Worm (Caenorhabditis elegans) whole organism, L1 larva: ENCODE measurements around the gene R10H10.7.
A peak's percentile ranks its signal among the peaks of the same experiment; 100 is the strongest.

Source experiments
- C04F5.9 ChIP-seq: sonication (generic microtip); optimal IDR thresholded peaks from 2 replicates; lab custom pipeline; 2016; ENCODE audit warnings: missing genetic modification characterization, missing compliant biosample characterization
- C16A3.4 ChIP-seq: fragments of 150-350 bp; optimal IDR thresholded peaks from 2 replicates; lab custom pipeline; 2014; ENCODE audit warnings: missing biosample characterization, missing genetic modification characterization
- C34B4.2 ChIP-seq: sonication (generic microtip); optimal IDR thresholded peaks from 2 replicates; lab custom pipeline; 2017; ENCODE audit warnings: mild to moderate bottlenecking, missing genetic modification characterization, missing compliant biosample characterization
- Y116A8C.19 ChIP-seq: sonication (generic microtip); optimal IDR thresholded peaks from 2 replicates; lab custom pipeline; 2016; ENCODE audit warnings: missing compliant biosample characterization, missing genetic modification characterization, borderline replicate concordance
- aha-1 ChIP-seq: fragments of 150-350 bp; optimal IDR thresholded peaks from 2 replicates; lab custom pipeline; 2014; ENCODE audit warnings: missing biosample characterization, missing genetic modification characterization
- blmp-1 ChIP-seq: fragments of 150-350 bp; optimal IDR thresholded peaks from 2 replicates; lab custom pipeline; 2014; ENCODE audit warnings: missing biosample characterization, missing genetic modification characterization
- ceh-63 ChIP-seq: fragments of 200-800 bp; sonication (Bioruptor generic); optimal IDR thresholded peaks from 2 replicates; lab custom pipeline; 2018; ENCODE audit warnings: mild to moderate bottlenecking, missing genetic modification characterization, missing compliant biosample characterization
- ceh-8 ChIP-seq: fragments of 200-800 bp; sonication (Bioruptor generic); optimal IDR thresholded peaks from 2 replicates; lab custom pipeline; 2018; ENCODE audit warnings: mild to moderate bottlenecking, missing genetic modification characterization, moderate library complexity, missing compliant biosample characterization
- ceh-82 ChIP-seq, 3 experiments: fragments of 150-350 bp in 1 of 3; sonication (generic microtip) in 2 of 3; optimal IDR thresholded peaks; 2 replicates each; lab custom pipeline; 2014 to 2017; ENCODE audit warnings: missing biosample characterization in 3 of 3, missing genetic modification characterization in 3 of 3
- ceh-90 ChIP-seq: sonication (generic microtip); optimal IDR thresholded peaks from 2 replicates; lab custom pipeline; 2016; ENCODE audit warnings: missing genetic modification characterization, missing compliant biosample characterization
- dpl-1 ChIP-seq, 3 experiments: fragments of 150-350 bp in 2 of 3; sonication (generic microtip) in 1 of 3; optimal IDR thresholded peaks; 2 replicates each; lab custom pipeline; 2014 to 2017; ENCODE audit warnings: missing biosample characterization in 3 of 3, missing genetic modification characterization in 3 of 3, missing genetic modification reagents in 3 of 3
- dsc-1 ChIP-seq: sonication (generic microtip); optimal IDR thresholded peaks from 2 replicates; lab custom pipeline; 2016; ENCODE audit warnings: mild to moderate bottlenecking, missing genetic modification characterization, missing compliant biosample characterization
- efl-3 ChIP-seq: fragments of 200-800 bp; sonication (Bioruptor generic); optimal IDR thresholded peaks from 2 replicates; lab custom pipeline; 2018; ENCODE audit warnings: mild to moderate bottlenecking, missing genetic modification characterization, missing compliant biosample characterization
- elt-2 ChIP-seq: sonication (generic microtip); optimal IDR thresholded peaks from 2 replicates; lab custom pipeline; 2016; ENCODE audit warnings: missing genetic modification characterization, mild to moderate bottlenecking, inconsistent platforms, missing compliant biosample characterization, missing genetic modification reagents
- elt-3 ChIP-seq, 6 experiments: fragments of 150-350 bp in 1 of 6; sonication (generic microtip); optimal IDR thresholded peaks; 2 replicates each; lab custom pipeline; 2017 to 2018; ENCODE audit warnings: missing biosample characterization in 6 of 6, missing genetic modification characterization in 6 of 6, inconsistent platforms in 1 of 6
- ets-5 ChIP-seq: fragments of 200-800 bp; sonication (Bioruptor generic); IDR thresholded peaks from 2 replicates; pipeline ENCODE4 v1.3.6; 2022; ENCODE audit warnings: missing genetic modification characterization, missing compliant biosample characterization
- fkh-10 ChIP-seq: sonication (generic microtip); optimal IDR thresholded peaks from 2 replicates; lab custom pipeline; 2017; ENCODE audit warnings: missing biosample characterization, missing genetic modification reagents, missing genetic modification characterization
- isw-1 ChIP-seq: fragments of 200-800 bp; sonication (Bioruptor generic); IDR thresholded peaks from 2 replicates; pipeline ENCODE4 v1.3.6; 2022; ENCODE audit warnings: missing genetic modification characterization, missing compliant biosample characterization
- lin-14 ChIP-seq: fragments of 200-800 bp; sonication (Bioruptor generic); optimal IDR thresholded peaks from 2 replicates; lab custom pipeline; 2018; ENCODE audit warnings: mild to moderate bottlenecking, missing genetic modification characterization, moderate library complexity, missing compliant biosample characterization
- lin-15B ChIP-seq: fragments of 150-350 bp; sonication (generic microtip); optimal IDR thresholded peaks from 3 replicates; lab custom pipeline; 2014; ENCODE audit warnings: missing biosample characterization, missing genetic modification characterization
- lin-35 ChIP-seq, 2 experiments: fragments of 150-350 bp; optimal IDR thresholded peaks; 2 replicates each; lab custom pipeline; 2014; ENCODE audit warnings: missing biosample characterization in 2 of 2, missing genetic modification characterization in 2 of 2, missing genetic modification reagents in 2 of 2
- lin-39 ChIP-seq: fragments of 150-350 bp; optimal IDR thresholded peaks from 2 replicates; lab custom pipeline; 2014; ENCODE audit warnings: missing biosample characterization, missing genetic modification reagents, missing genetic modification characterization
- lir-3 ChIP-seq: sonication (generic microtip); optimal IDR thresholded peaks from 2 replicates; lab custom pipeline; 2016; ENCODE audit warnings: mild to moderate bottlenecking, missing genetic modification characterization, moderate library complexity, missing compliant biosample characterization; ENCODE audit not compliant: poor library complexity
- mdl-1 ChIP-seq, 2 experiments: fragments of 150-350 bp; optimal IDR thresholded peaks; 2 replicates each; lab custom pipeline; 2014 to 2017; ENCODE audit warnings: missing biosample characterization in 2 of 2, missing genetic modification characterization in 2 of 2, inconsistent platforms in 1 of 2
- mep-1 ChIP-seq: fragments of 150-350 bp; optimal IDR thresholded peaks from 2 replicates; lab custom pipeline; 2014; ENCODE audit warnings: missing biosample characterization, missing genetic modification characterization
- nhr-20 ChIP-seq: sonication (generic microtip); optimal IDR thresholded peaks from 2 replicates; lab custom pipeline; 2016; ENCODE audit warnings: mild to moderate bottlenecking, missing genetic modification characterization, missing compliant biosample characterization
- nhr-71 ChIP-seq: sonication (generic microtip); optimal IDR thresholded peaks from 2 replicates; lab custom pipeline; 2016; ENCODE audit warnings: mild to moderate bottlenecking, missing genetic modification characterization, moderate library complexity, missing compliant biosample characterization
- nhr-85 ChIP-seq: sonication (generic microtip); peaks from one replicate; lab custom pipeline; 2016; ENCODE audit warnings: missing genetic modification characterization, inconsistent platforms, missing compliant biosample characterization
- pag-3 ChIP-seq: sonication (generic microtip); optimal IDR thresholded peaks from 2 replicates; lab custom pipeline; 2017; ENCODE audit warnings: missing genetic modification characterization, mild to moderate bottlenecking, missing compliant biosample characterization, antibody characterized with exemption, borderline replicate concordance; ENCODE audit not compliant: insufficient read depth
- rnt-1 ChIP-seq: sonication (generic microtip); optimal IDR thresholded peaks from 2 replicates; lab custom pipeline; 2016; ENCODE audit warnings: mild to moderate bottlenecking, missing genetic modification characterization, moderate library complexity, missing compliant biosample characterization
- skn-1 ChIP-seq: fragments of 150-350 bp; optimal IDR thresholded peaks from 2 replicates; lab custom pipeline; 2014; ENCODE audit warnings: missing biosample characterization, missing genetic modification characterization
- snu-23 ChIP-seq: sonication (generic microtip); optimal IDR thresholded peaks from 2 replicates; lab custom pipeline; 2016; ENCODE audit warnings: missing genetic modification characterization, missing compliant biosample characterization
- unc-86 ChIP-seq: sonication (generic microtip); optimal IDR thresholded peaks from 2 replicates; lab custom pipeline; 2016; ENCODE audit warnings: missing genetic modification characterization, missing compliant biosample characterization
- vab-15 ChIP-seq: sonication (generic microtip); optimal IDR thresholded peaks from 2 replicates; lab custom pipeline; 2017; ENCODE audit warnings: missing genotype, mild to moderate bottlenecking, missing genetic modification characterization, missing compliant biosample characterization

R10H10.7 gene

DNA sequence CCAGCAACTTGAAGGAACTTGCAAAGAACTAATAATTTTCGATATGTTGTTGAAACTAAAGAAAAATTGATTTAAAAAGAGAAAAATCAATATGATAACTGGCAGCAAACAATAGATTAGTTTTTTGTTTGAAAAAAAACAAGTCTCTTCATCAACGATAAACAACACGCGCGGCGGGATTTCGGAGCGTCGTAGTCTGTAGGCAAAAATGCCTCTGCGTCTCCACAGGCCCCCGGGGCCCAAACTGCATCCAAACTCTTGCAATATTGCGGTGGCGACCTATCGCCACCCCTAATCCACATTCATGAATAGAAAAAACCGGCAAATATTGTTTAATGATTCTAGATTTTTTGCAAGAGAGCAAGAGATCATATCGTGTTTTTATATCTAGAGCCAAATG lies 11.4 kb upstream of the R10H10.7 start (continued):
- TF ChIP-seq vab-15 (tag; lab: Kevin White, UChicago) (no peak), nhr-20 (tag; lab: Kevin White, UChicago) (peak; percentile 22), skn-1 (tag; lab: Kevin White, UChicago) (peak; percentile 5), C04F5.9 (tag; lab: Kevin White, UChicago) (no peak), C16A3.4 (tag; lab: Kevin White, UChicago) (no peak), ceh-8 (no peak), isw-1 (GFP tag; lab: Robert Waterston, UW) (no peak), dpl-1 (GFP tag; optimal IDR thresholded peaks at IDR 0.05; lab: Kevin White, UChicago) (peak in 2 of 3 experiments; percentile 36 to 39), lin-14 (GFP tag; lab: Kevin White, UChicago) (peak; percentile 38), ets-5 (no peak)

ce11 chrIV:10424535-10424934 lies 10.8 kb upstream of the R10H10.7 start, which contains the start of gene F13B12.1:
Gene F13B12.1 (minus strand): TSS chrIV:10424635.
- no peak for TF ChIP-seq ceh-90 (tag; lab: Kevin White, UChicago)
- TF ChIP-seq lin-39 (tag; lab: Kevin White, UChicago): no peak
- TF ChIP-seq mdl-1 (tag; optimal IDR thresholded peaks at IDR 0.05; lab: Kevin White, UChicago): no peak
- no peak for TF ChIP-seq unc-86
- no peak for TF ChIP-seq ceh-82 (tag; optimal IDR thresholded peaks at IDR 0.05; lab: Kevin White, UChicago)
- no peak for TF ChIP-seq blmp-1 (tag; lab: Kevin White, UChicago)
- TF ChIP-seq fkh-10 (GFP tag; lab: Kevin White, UChicago): no peak
- no peak for TF ChIP-seq lin-15B (tag; lab: Kevin White, UChicago)
- no peak for TF ChIP-seq pag-3 (tag; lab: Kevin White, UChicago)
- no peak for TF ChIP-seq C34B4.2 (tag; lab: Kevin White, UChicago)
- no peak for TF ChIP-seq aha-1 (tag; lab: Kevin White, UChicago)
- TF ChIP-seq lir-3: no peak
- no peak for TF ChIP-seq vab-15 (tag; lab: Kevin White, UChicago)
- TF ChIP-seq elt-3 (tag; optimal IDR thresholded peaks at IDR 0.05; lab: Kevin White, UChicago): no peak

DNA sequence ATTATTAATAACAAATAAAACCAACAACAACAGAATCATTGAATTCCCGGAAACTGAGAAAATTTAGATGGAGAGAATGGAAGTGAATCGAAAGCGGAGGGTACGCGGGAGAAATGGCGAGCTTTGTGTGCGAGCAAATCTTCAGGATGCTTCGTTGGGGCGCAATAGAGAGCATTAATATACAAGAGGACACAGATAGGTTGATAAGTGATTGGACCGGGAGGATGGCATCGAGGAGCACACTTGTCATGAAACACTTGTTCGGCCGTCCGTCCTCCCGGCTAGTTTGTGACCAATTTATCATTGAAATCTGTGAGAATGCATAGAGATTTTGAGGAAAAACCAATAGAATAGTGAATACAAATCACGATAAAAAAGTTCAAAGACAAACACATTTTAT lies 8.5 kb upstream of the R10H10.7 start:
- TF ChIP-seq Y116A8C.19 (tag; lab: Kevin White, UChicago) (no peak), rnt-1 (tag; lab: Kevin White, UChicago) (peak; percentile 39), lin-14 (GFP tag; lab: Kevin White, UChicago) (peak; percentile 58), efl-3 (GFP tag; lab: Kevin White, UChicago) (no peak), nhr-71 (tag; lab: Kevin White, UChicago) (peak; percentile 3), nhr-85 (no peak)

- TF ChIP-seq snu-23 (GFP tag; lab: Kevin White, UChicago): peak; percentile 28
- TF ChIP-seq rnt-1 (tag; lab: Kevin White, UChicago): peak; percentile 15
- TF ChIP-seq lin-14 (GFP tag; lab: Kevin White, UChicago): peak; percentile 51
- TF ChIP-seq blmp-1 (tag; lab: Kevin White, UChicago): peak; percentile 61
- no peak for TF ChIP-seq dsc-1
- peak; percentile 36 for TF ChIP-seq nhr-85
Measured at ce11 chrIV:10421256-10421655, 7.5 kb upstream of the R10H10.7 start.

DNA sequence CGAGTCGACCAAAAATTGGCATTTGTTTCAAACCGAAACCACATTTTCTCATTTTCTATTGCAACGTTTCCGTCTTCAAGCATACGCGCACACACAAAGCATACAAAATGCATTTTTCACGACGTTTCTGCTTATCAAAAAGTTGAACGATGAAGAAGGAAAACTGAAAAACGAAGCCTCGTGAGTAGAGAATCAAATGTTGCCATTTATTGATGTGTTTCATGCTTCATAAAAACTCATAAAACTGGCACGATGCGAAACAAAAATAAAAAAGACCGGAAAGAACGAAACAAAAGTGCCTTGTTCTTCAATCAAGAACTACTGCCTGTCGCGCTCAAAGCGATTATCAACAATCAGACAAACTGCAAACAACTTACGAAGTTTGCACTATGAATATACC lies 6.7 kb upstream of the R10H10.7 start:
- TF ChIP-seq ceh-63: no peak
- TF ChIP-seq elt-2 (tag; lab: Kevin White, UChicago): peak; percentile 2
- TF ChIP-seq lin-35 (GFP tag; optimal IDR thresholded peaks at IDR 0.05; lab: Kevin White, UChicago): peak in 1 of 2 experiments; percentile 21
- TF ChIP-seq mep-1 (tag; lab: Kevin White, UChicago): peak; percentile 15
